Fruit fly (Drosophila melanogaster) whole organism, prepupa: ENCODE data around the gene Rrp40.

Source experiments
- Blimp-1 ChIP-seq: fragments of 200-800 bp; sonication (Bioruptor generic); optimal IDR thresholded peaks from 3 replicates; lab custom pipeline; 2017; ENCODE audit warnings: missing biosample characterization, missing genetic modification characterization, mild to moderate bottlenecking, moderate library complexity, missing genetic modification reagents
- CG11902 ChIP-seq: fragments of 200-800 bp; sonication (Bioruptor generic); optimal IDR thresholded peaks from 3 replicates; lab custom pipeline; 2016; ENCODE audit warnings: missing biosample characterization, missing genetic modification characterization
- CG3919 ChIP-seq: fragments of 200-800 bp; sonication (Bioruptor generic); optimal IDR thresholded peaks from 3 replicates; lab custom pipeline; 2016; ENCODE audit warnings: missing biosample characterization, missing genetic modification characterization
- CG6808 ChIP-seq: fragments of 200-800 bp; sonication (Bioruptor generic); optimal IDR thresholded peaks from 3 replicates; lab custom pipeline; 2017; ENCODE audit warnings: missing biosample characterization, missing genetic modification characterization, mild to moderate bottlenecking, moderate library complexity, missing genetic modification reagents
- Eip75B ChIP-seq: fragments of 200-800 bp; sonication (Bioruptor generic); optimal IDR thresholded peaks from 3 replicates; lab custom pipeline; 2016; ENCODE audit warnings: missing biosample characterization, missing genetic modification characterization
- esn ChIP-seq: fragments of 200-800 bp; sonication (Bioruptor generic); optimal IDR thresholded peaks from 2 replicates; lab custom pipeline; 2016; ENCODE audit warnings: missing biosample characterization, mild to moderate bottlenecking, missing genetic modification characterization, moderate library complexity

DNA sequence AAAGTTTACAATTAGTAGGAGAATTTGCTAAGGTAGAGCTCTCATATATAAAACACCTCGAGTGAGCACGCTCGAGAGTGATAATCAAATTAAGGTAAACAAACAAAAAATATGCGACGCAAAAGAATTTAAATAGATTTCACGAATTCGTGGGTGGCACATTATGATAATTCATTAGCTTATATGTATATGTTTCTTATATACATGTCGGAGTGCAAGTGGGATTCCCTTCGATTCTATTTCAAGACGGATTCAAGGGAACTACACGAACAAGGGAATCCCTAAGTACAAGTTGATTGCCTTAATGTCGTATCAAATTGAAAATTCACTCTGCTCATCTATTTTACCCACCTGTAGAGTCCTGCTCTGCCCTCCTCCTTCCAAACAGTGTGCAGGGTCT lies 11.3 kb upstream of the Rrp40 start:
- TF ChIP-seq Eip75B (GFP tag; lab: Kevin White, UChicago) = no peak
- no peak for TF ChIP-seq esn
- no peak for TF ChIP-seq CG11902 (GFP tag; lab: Kevin White, UChicago)
- no peak for TF ChIP-seq CG6808 (GFP tag; lab: Kevin White, UChicago)
- TF ChIP-seq CG3919 = no peak
- TF ChIP-seq Blimp-1 = no peak
